Worm (Caenorhabditis elegans): ENCODE results near the gene lin-31.

DNA sequence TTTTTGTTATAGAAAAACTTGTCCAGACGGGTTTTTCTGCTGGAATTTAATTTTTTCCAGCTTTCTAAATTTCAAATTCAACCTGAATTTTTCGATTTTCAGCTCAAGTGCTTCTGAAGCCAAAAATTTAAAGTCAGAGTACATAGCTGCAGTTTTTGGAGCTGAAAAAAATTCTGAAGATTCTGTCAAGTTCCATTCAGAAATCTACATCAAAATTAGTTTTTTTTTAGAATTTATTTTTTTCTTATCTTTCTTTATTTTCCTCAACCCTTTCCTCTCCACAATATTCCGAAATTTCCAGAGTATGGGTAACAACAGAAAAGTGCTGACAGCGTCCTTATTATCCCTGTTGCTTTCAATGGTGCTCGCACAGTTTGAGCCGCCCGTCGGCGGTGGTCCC lies 45.9 kb downstream of the lin-31 start, which contains the start of gene K07D4.9:
- TF ChIP-seq him-1 (tag; optimal IDR thresholded peaks at IDR 0.05): no peak
- TF ChIP-seq W03F9.2 (tag; optimal IDR thresholded peaks at IDR 0.05): no peak

Measured in whole organism, L4/young adult.